Fruit fly (Drosophila melanogaster) whole organism, pupa: ENCODE data around the gene CG13144.

Experiments used
- CG10348 ChIP-seq: fragments of 200-800 bp; sonication (Bioruptor generic); IDR thresholded peaks from 2 replicates; pipeline ENCODE4 v1.3.6; 2022; ENCODE audit warnings: missing biosample characterization, missing genetic modification characterization
- CG12605 ChIP-seq: fragments of 200-800 bp; sonication (Bioruptor generic); IDR thresholded peaks from 2 replicates; pipeline ENCODE4 v1.3.6; 2022; ENCODE audit warnings: missing biosample characterization, missing genetic modification characterization
- CG13204 ChIP-seq: fragments of 200-800 bp; sonication (Bioruptor generic); optimal IDR thresholded peaks from 2 replicates; lab custom pipeline; 2018; ENCODE audit warnings: missing biosample characterization, mild to moderate bottlenecking, missing genetic modification characterization, moderate library complexity
- CG14655 ChIP-seq: fragments of 200-800 bp; sonication (Bioruptor generic); optimal IDR thresholded peaks from 3 replicates; lab custom pipeline; 2017; ENCODE audit warnings: mild to moderate bottlenecking, missing biosample characterization, missing genetic modification reagents, missing genetic modification characterization
- CG15710 ChIP-seq: fragments of 200-800 bp; sonication (Bioruptor generic); optimal IDR thresholded peaks from 2 replicates; lab custom pipeline; 2018; ENCODE audit warnings: missing biosample characterization, mild to moderate bottlenecking, missing genetic modification characterization, moderate library complexity
- CG17806 ChIP-seq: fragments of 200-800 bp; sonication (Bioruptor generic); optimal IDR thresholded peaks from 2 replicates; lab custom pipeline; 2018; ENCODE audit warnings: missing biosample characterization, mild to moderate bottlenecking, missing genetic modification characterization, moderate library complexity
- CG32121 ChIP-seq: fragments of 200-800 bp; sonication (Bioruptor generic); IDR thresholded peaks from 2 replicates; pipeline ENCODE4 v1.3.6; 2022; ENCODE audit warnings: missing biosample characterization, missing genetic modification characterization
- CG34367 ChIP-seq: fragments of 200-800 bp; sonication (Bioruptor generic); optimal IDR thresholded peaks from 2 replicates; lab custom pipeline; 2018; ENCODE audit warnings: missing biosample characterization, mild to moderate bottlenecking, missing genetic modification characterization
- CG4496 ChIP-seq: fragments of 200-800 bp; sonication (Bioruptor generic); IDR thresholded peaks from 3 replicates; pipeline ENCODE4 v1.3.6; 2022; ENCODE audit warnings: missing biosample characterization, missing genetic modification characterization
- CG8159 ChIP-seq: fragments of 200-800 bp; sonication (Bioruptor generic); optimal IDR thresholded peaks from 3 replicates; lab custom pipeline; 2018; ENCODE audit warnings: missing biosample characterization, mild to moderate bottlenecking, missing genetic modification characterization, moderate library complexity
- CG8301 ChIP-seq: fragments of 200-800 bp; sonication (Bioruptor generic); optimal IDR thresholded peaks from 2 replicates; lab custom pipeline; 2018; ENCODE audit warnings: missing biosample characterization, mild to moderate bottlenecking, missing genetic modification characterization
- CG9948 ChIP-seq: fragments of 200-800 bp; sonication (Bioruptor generic); optimal IDR thresholded peaks from 2 replicates; lab custom pipeline; 2018; ENCODE audit warnings: missing biosample characterization, mild to moderate bottlenecking, missing genetic modification characterization, moderate library complexity
- D1 ChIP-seq: fragments of 200-800 bp; sonication (Bioruptor generic); optimal IDR thresholded peaks from 2 replicates; lab custom pipeline; 2018; ENCODE audit warnings: missing biosample characterization, mild to moderate bottlenecking, missing genetic modification characterization, moderate library complexity
- EcR ChIP-seq: fragments of 200-800 bp; sonication (Bioruptor generic); optimal IDR thresholded peaks from 3 replicates; lab custom pipeline; 2019; ENCODE audit warnings: missing biosample characterization, missing genetic modification characterization, mild to moderate bottlenecking, moderate library complexity, missing genetic modification reagents
- Ets98B ChIP-seq: fragments of 200-800 bp; sonication (Bioruptor generic); IDR thresholded peaks from 2 replicates; pipeline ENCODE4 v1.3.6; 2022; ENCODE audit warnings: missing biosample characterization, missing genetic modification characterization
- Pif1A ChIP-seq: fragments of 200-800 bp; sonication (Bioruptor generic); optimal IDR thresholded peaks from 3 replicates; lab custom pipeline; 2016; ENCODE audit warnings: missing biosample characterization, missing genetic modification characterization
- Pif1B ChIP-seq: fragments of 200-800 bp; sonication (Bioruptor generic); optimal IDR thresholded peaks from 3 replicates; lab custom pipeline; 2016; ENCODE audit warnings: missing biosample characterization, missing genetic modification characterization
- Snoo ChIP-seq: fragments of 200-800 bp; sonication (Bioruptor generic); optimal IDR thresholded peaks from 3 replicates; lab custom pipeline; 2017; ENCODE audit warnings: missing biosample characterization, mild to moderate bottlenecking, missing genetic modification characterization, inconsistent platforms
- fd96Ca ChIP-seq: fragments of 200-800 bp; sonication (Bioruptor generic); IDR thresholded peaks from 3 replicates; pipeline ENCODE4 v1.3.6; 2022; ENCODE audit warnings: missing biosample characterization, missing genetic modification characterization
- gl ChIP-seq: fragments of 200-800 bp; sonication (Bioruptor generic); optimal IDR thresholded peaks from 2 replicates; lab custom pipeline; 2018; ENCODE audit warnings: missing biosample characterization, mild to moderate bottlenecking, missing genetic modification characterization
- rn ChIP-seq: fragments of 200-800 bp; sonication (Bioruptor generic); IDR thresholded peaks from 2 replicates; pipeline ENCODE4 v1.3.6; 2022; ENCODE audit warnings: missing biosample characterization, missing genetic modification characterization

CG13144 gene

DNA sequence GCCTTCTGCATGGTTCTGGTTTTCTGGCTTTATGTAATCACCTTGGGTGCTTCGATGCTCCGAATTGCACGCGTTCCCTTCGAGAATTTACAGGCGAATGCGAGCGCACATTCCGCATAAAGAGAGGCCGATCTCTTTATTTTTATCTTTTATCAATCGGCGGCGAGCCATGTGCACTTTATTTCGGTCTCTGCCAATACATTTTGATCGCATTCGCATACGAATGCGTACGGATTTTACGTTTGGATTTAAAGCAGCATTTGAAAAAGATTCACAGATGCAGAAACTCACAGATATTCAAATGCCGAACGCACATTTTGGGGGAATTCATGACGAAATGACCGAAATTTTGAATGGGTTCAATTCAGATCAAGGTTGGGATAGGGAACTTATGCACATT, at the start of gene CG13144:
CG13144 (minus strand) TSS at position 101 of the 400 bp plus-strand sequence.
- TF ChIP-seq CG12605 (GFP tag; lab: Robert Waterston, UW): no peak

DNA sequence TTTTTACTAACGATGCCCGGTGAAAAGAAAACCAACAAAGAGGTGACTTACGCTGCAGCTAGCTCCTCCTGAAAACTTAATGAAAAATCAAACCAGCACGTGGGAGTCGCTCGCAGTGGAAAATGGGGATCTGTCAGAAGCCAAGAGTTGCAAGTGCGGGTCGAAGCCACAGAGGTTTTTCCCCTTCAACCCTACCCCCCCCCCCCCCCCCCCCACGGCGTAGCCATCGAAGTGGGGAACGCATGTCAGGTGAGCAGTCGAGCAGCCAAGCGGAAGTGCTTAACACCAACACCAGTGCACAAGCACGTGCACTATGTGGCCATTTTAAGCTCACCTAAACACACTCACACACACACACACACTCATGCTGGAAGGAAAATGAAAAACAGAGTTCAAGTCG, 48.1 kb upstream of the CG13144 start:
- no peak for TF ChIP-seq Pif1A (GFP tag; lab: Kevin White, UChicago)
- TF ChIP-seq Snoo: no peak
- no peak for TF ChIP-seq CG15710

DNA sequence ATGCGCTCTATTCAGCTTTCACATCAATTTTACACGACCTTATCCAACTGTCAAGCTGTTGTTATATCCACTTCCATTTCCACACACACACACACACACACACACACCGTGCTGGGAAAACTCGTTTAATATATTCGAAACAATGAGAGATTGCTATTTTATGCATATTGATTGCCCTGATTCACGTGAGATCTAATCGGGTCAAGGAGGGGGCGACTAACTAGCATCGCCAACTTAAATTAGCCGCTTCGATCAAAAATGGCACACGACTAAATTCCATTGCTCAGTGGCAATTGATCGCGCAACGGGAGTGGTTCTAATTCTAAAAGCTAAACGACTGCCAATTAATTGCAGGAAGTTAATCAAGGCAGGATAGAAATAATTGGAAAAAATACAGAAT, 42.8 kb upstream of the CG13144 start, which contains the start of gene CG18302:
CG18302 (plus strand) TSS at position 301 of the 400 bp plus-strand sequence.
- no peak for TF ChIP-seq CG8159 (tag; lab: Kevin White, UChicago)
- TF ChIP-seq Snoo: no peak
- TF ChIP-seq CG13204 (GFP tag; lab: Kevin White, UChicago): no peak
- TF ChIP-seq rn (GFP tag; lab: Robert Waterston, UW): no peak
- TF ChIP-seq CG10348: no peak
- no peak for TF ChIP-seq Pif1A (GFP tag; lab: Kevin White, UChicago)
- TF ChIP-seq CG34367 (tag; lab: Kevin White, UChicago): no peak
- TF ChIP-seq CG14655 (GFP tag; lab: Kevin White, UChicago): no peak
- TF ChIP-seq gl (tag; lab: Kevin White, UChicago): no peak

DNA sequence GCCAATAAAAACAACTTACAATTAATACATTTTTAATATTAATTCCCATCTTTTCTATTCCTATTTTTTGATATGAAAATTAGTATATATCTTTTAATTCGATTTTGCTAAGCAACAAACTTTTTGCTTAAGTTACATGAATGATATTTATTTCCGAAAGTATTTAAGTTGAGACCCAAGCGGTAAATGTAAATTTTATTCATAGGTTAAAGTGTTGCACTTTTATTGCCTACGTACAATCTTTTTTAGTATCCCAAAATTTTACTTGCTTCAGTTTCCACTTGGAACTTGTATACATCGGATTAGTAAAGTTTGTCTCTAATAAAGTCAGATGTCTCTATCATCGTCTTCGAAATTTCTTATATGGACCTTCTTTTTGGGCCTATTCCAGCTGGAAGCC, 40.3 kb upstream of the CG13144 start, which contains the start of gene CG18301:
CG18301 (plus strand) TSS at position 301 of the 400 bp plus-strand sequence.
- TF ChIP-seq CG15710 (no peak), CG17806 (tag; lab: Kevin White, UChicago) (no peak), CG8159 (tag; lab: Kevin White, UChicago) (no peak), Ets98B (no peak), rn (GFP tag; lab: Robert Waterston, UW) (no peak), CG13204 (GFP tag; lab: Kevin White, UChicago) (no peak), gl (tag; lab: Kevin White, UChicago) (no peak), D1 (no peak), Pif1A (GFP tag; lab: Kevin White, UChicago) (no peak), Pif1B (GFP tag; lab: Kevin White, UChicago) (no peak), CG34367 (tag; lab: Kevin White, UChicago) (no peak), CG32121 (no peak), CG4496 (GFP tag; lab: Robert Waterston, UW) (no peak), fd96Ca (GFP tag; lab: Robert Waterston, UW) (no peak), CG12605 (GFP tag; lab: Robert Waterston, UW) (no peak), CG14655 (GFP tag; lab: Kevin White, UChicago) (no peak), CG10348 (no peak), EcR (GFP tag; lab: Kevin White, UChicago) (no peak), Snoo (no peak)

DNA sequence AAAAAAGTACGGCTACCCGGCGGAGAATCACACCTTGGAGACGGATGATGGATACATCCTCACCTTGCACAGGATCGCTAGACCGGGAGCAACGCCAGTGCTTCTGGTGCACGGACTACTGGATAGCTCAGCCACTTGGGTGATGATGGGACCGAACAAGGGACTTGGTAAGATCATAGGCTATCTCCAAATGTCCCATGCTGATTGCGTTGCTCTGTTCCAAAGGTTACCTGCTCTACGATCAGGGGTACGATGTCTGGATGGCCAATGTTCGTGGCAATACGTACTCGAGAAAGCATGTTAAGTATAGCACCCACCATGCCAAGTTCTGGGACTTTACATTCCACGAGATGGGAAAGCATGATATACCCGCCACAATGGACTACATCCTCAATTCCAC, 38.8 kb upstream of the CG13144 start:
- TF ChIP-seq CG15710 (no peak), CG4496 (GFP tag; lab: Robert Waterston, UW) (no peak), EcR (GFP tag; lab: Kevin White, UChicago) (no peak), CG8159 (tag; lab: Kevin White, UChicago) (no peak), CG17806 (tag; lab: Kevin White, UChicago) (no peak)

DNA sequence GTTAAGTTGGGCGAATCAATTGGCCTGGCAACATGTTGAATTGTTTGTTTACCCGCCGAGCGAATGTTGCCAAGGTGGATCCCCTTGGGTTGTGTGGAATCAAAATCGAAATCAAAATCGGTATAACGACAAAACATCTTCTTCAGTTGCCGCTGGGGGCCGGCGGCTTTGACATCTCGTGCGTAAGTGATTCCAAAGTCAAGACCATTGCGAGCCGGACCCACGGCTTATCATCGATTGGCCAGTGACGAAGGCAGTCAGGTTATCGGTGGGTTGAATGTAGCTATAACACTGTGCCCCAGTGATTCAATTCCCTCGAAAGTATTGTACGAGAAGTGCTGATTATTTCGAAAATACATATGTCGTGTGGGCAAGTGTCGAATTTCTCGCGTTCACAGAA, 37.7 kb upstream of the CG13144 start:
- TF ChIP-seq CG9948 (no peak), Snoo (no peak), gl (tag; lab: Kevin White, UChicago) (no peak), rn (GFP tag; lab: Robert Waterston, UW) (no peak), Pif1B (GFP tag; lab: Kevin White, UChicago) (no peak), CG34367 (tag; lab: Kevin White, UChicago) (no peak), EcR (GFP tag; lab: Kevin White, UChicago) (no peak), CG32121 (no peak), CG10348 (no peak), Pif1A (GFP tag; lab: Kevin White, UChicago) (no peak), CG13204 (GFP tag; lab: Kevin White, UChicago) (no peak), D1 (no peak), CG12605 (GFP tag; lab: Robert Waterston, UW) (no peak)
- TF ChIP-seq, all 21 proteins: peak for 0

DNA sequence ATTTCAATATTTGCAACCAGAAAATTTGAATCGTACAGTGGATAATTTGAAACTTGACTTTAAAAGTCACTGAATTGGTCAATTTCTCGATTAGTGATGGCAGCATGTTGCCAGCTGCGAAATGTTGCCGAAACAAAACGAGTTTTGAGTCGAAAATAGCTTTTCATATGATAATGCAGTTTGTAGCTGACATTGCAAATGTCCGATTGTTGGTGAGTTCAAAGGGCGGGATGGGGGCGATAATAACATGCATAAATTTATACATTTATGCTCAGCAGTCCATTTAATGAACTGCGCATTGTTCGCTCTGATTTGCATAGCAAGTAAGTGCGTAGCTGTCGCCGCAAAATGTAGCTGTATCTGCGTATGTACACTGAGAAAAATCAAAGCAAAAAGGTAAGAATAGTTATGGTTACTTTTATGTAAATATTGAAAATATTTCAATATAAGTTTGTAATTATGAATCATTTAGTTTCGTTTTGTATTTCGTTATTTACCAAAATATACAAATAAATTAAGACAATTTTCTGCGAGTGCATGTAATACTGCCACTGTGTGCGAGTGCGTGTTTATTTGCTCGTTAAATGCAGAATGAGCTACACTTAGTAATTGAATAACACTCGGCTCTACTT, 35.8 kb upstream of the CG13144 start, which contains the start of gene Lip4:
Lip4 (plus strand) TSS at position 620 of the 632 bp plus-strand sequence.
- no peak for TF ChIP-seq D1
- TF ChIP-seq CG10348: no peak
- TF ChIP-seq CG9948: peak; percentile 69
- peak; percentile 69 for TF ChIP-seq CG14655 (GFP tag; lab: Kevin White, UChicago)
- TF ChIP-seq CG32121: peak; percentile 82; the same call in 1 of the 2 replicates
- TF ChIP-seq CG34367 (tag; lab: Kevin White, UChicago): peak; percentile 61
- TF ChIP-seq CG15710: peak; percentile 75
- no peak; the same call in 1 of the 3 replicates for TF ChIP-seq CG4496 (GFP tag; lab: Robert Waterston, UW)
- 0 out of 2 replicates have a peak, but pooled peaks have one; percentile 32 for TF ChIP-seq rn (GFP tag; lab: Robert Waterston, UW)
- peak; percentile 39 for TF ChIP-seq Pif1A (GFP tag; lab: Kevin White, UChicago)
- peak; percentile 71 for TF ChIP-seq CG17806 (tag; lab: Kevin White, UChicago)
- no peak; the same call in 2 of the 3 replicates for TF ChIP-seq fd96Ca (GFP tag; lab: Robert Waterston, UW)
- no peak; the same call in 1 of the 2 replicates for TF ChIP-seq Ets98B
- TF ChIP-seq EcR (GFP tag; lab: Kevin White, UChicago): no peak
- peak; percentile 63 for TF ChIP-seq CG8301
- TF ChIP-seq CG13204 (GFP tag; lab: Kevin White, UChicago): no peak
- peak; percentile 50 for TF ChIP-seq Pif1B (GFP tag; lab: Kevin White, UChicago)
- no peak; the same call in 1 of the 2 replicates for TF ChIP-seq CG12605 (GFP tag; lab: Robert Waterston, UW)
- TF ChIP-seq gl (tag; lab: Kevin White, UChicago): peak; percentile 58
- peak; percentile 42 for TF ChIP-seq Snoo
- peak; percentile 78 for TF ChIP-seq CG8159 (tag; lab: Kevin White, UChicago)
